Worm (Caenorhabditis elegans) whole organism, L3 larva: ENCODE results near the gene Y43C5B.3.

Source experiments
- ZK546.5 ChIP-seq: sonication (generic microtip); optimal IDR thresholded peaks from 2 replicates; lab custom pipeline; 2017; ENCODE audit warnings: missing biosample characterization, missing genetic modification characterization
- elt-1 ChIP-seq: fragments of 150-350 bp; optimal IDR thresholded peaks from 2 replicates; lab custom pipeline; 2014; ENCODE audit warnings: missing biosample characterization, missing genetic modification characterization

DNA sequence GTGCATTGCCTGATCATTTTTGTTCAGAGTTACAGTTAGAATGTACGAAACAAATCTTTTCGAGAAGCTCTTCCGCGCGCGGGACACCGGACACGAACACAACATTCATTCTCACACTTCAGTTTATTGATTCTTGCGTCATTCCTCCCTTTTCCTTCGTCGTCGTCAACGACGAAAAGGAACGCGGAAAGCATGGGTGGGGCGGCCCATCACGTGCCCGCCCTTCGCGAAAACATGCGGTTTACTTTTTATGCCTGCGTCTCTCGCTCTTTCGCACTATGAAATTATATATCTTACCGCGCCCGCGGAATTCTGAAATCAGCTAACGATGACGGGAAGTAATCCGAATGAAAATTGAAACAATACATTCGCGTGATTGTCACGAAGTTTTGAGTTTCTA, 30.2 kb downstream of the Y43C5B.3 start:
- no peak for TF ChIP-seq elt-1
- TF ChIP-seq ZK546.5 (tag; lab: Kevin White, UChicago) = no peak
